Worm (Caenorhabditis elegans) whole organism, L4 larva: ENCODE measurements around the gene T09A5.14.

Experiments
- hlh-11 ChIP-seq: fragments of 200-800 bp; sonication (Bioruptor generic); optimal IDR thresholded peaks from 2 replicates; lab custom pipeline; 2018; ENCODE audit warnings: mild to moderate bottlenecking, missing genetic modification characterization, missing compliant biosample characterization
- hlh-30 ChIP-seq: sonication (generic microtip); optimal IDR thresholded peaks from 2 replicates; lab custom pipeline; 2017; ENCODE audit warnings: antibody characterized with exemption, mild to moderate bottlenecking, missing genetic modification characterization, missing compliant biosample characterization; ENCODE audit not compliant: insufficient read depth
- hmg-1.1 ChIP-seq: fragments of 200-800 bp; sonication (Bioruptor generic); IDR thresholded peaks from 2 replicates; pipeline ENCODE4 v1.3.6; 2022; ENCODE audit warnings: missing genetic modification reagents, missing genetic modification characterization, missing compliant biosample characterization
- lin-1 ChIP-seq: fragments of 200-800 bp; sonication (Bioruptor generic); IDR thresholded peaks from 2 replicates; pipeline ENCODE4 v1.3.6; 2022; ENCODE audit warnings: missing genetic modification reagents, missing genetic modification characterization, missing compliant biosample characterization
- lin-29 ChIP-seq: fragments of 200-800 bp; sonication (Bioruptor generic); IDR thresholded peaks from 2 replicates; pipeline ENCODE4 v1.3.6; 2022; ENCODE audit warnings: missing genetic modification reagents, missing genetic modification characterization, missing compliant biosample characterization
- madf-5 ChIP-seq, 2 experiments: fragments of 200-800 bp; sonication (Bioruptor generic); IDR thresholded peaks; 2 replicates each; pipeline ENCODE4 v1.3.6; 2022; ENCODE audit warnings: missing compliant biosample characterization in 2 of 2, missing genetic modification characterization in 2 of 2
- mes-2 ChIP-seq: sonication (generic microtip); optimal IDR thresholded peaks from 2 replicates; lab custom pipeline; 2016; ENCODE audit warnings: missing genotype, mild to moderate bottlenecking, missing genetic modification characterization, missing compliant biosample characterization; ENCODE audit not compliant: poor library complexity, severe bottlenecking
- nhr-237 ChIP-seq: sonication (generic microtip); optimal IDR thresholded peaks from 2 replicates; lab custom pipeline; 2017; ENCODE audit warnings: missing biosample characterization, missing genetic modification characterization
- ztf-11 ChIP-seq: fragments of 150-350 bp; optimal IDR thresholded peaks from 2 replicates; lab custom pipeline; 2014; ENCODE audit warnings: missing biosample characterization, missing genetic modification characterization

The T09A5.14 gene

DNA sequence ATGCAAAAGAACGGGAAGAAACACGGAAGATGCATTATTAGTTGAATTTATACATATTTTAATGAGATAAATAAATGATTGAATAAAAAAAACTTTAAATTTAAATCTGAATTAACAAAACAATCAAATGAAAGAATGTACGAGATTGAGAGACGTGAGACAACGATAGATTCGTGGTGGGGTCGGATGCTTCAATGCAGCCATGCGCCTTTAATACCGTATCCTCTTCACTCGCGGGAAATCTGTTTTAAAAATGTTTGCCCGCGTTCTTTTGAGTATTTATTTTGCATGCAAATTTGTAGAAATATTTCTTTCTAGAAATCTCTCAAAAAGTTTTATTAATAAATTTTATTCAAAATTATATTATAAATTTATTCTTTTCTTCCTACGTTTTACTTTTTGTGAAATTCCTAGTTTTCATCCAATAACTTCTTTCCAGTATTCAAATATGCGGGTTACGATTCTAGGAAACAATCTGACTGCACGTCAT, 48.3 kb downstream of the T09A5.14 start, which contains the start of gene perm-1 (continued):
- TF ChIP-seq lin-1 (GFP tag; lab: Robert Waterston, UW) = no peak
- TF ChIP-seq ztf-11 (tag; lab: Kevin White, UChicago) = no peak
- TF ChIP-seq madf-5 (GFP tag; IDR thresholded peaks at IDR 0.05; lab: Robert Waterston, UW) = no peak
- TF ChIP-seq hlh-30 (tag; lab: Kevin White, UChicago) = no peak
- no peak for TF ChIP-seq nhr-237
- TF ChIP-seq hmg-1.1 (GFP tag; lab: Robert Waterston, UW) = no peak
- TF ChIP-seq lin-29 (GFP tag; lab: Robert Waterston, UW) = no peak
- no peak for TF ChIP-seq hlh-11 (tag; lab: Kevin White, UChicago)
- no peak for TF ChIP-seq mes-2 (tag; lab: Kevin White, UChicago)
- TF ChIP-seq, all 104 proteins: peak for 6
